Fruit fly (Drosophila melanogaster): ENCODE measurements around the gene CG31495.
A peak's percentile ranks its signal among the peaks of the same experiment; 100 is the strongest.

Gene CG31495

dm6 chr3R:13803892-13804710 is 35.6 kb downstream of the CG31495 start:
- TF ChIP-seq CG9139 (GFP tag; optimal IDR thresholded peaks at IDR 0.05) (no peak), Lpt (GFP tag; optimal IDR thresholded peaks at IDR 0.05) (no peak), svp (GFP tag) (peak; percentile 38), CG11294 (GFP tag; IDR thresholded peaks at IDR 0.05) (no peak), OdsH (GFP tag; optimal IDR thresholded peaks at IDR 0.05) (peak; percentile 6), Smox (GFP tag; optimal IDR thresholded peaks at IDR 0.05) (no peak), eg (GFP tag; IDR thresholded peaks at IDR 0.05) (0 out of 3 replicates have a peak, but pooled peaks have one; percentile 6), dac (GFP tag; optimal IDR thresholded peaks at IDR 0.05) (no peak), CG1621 (tag; optimal IDR thresholded peaks at IDR 0.05) (no peak), Blimp-1 (GFP tag; optimal IDR thresholded peaks at IDR 0.05) (no peak), fd85E (GFP tag; optimal IDR thresholded peaks at IDR 0.05) (no peak), Hr39 (GFP tag; optimal IDR thresholded peaks at IDR 0.05) (no peak), Met (GFP tag; optimal IDR thresholded peaks at IDR 0.05) (no peak), CG31627 (GFP tag; optimal IDR thresholded peaks at IDR 0.05) (no peak), vri (GFP tag; optimal IDR thresholded peaks at IDR 0.05) (no peak), Gug (GFP tag; IDR thresholded peaks at IDR 0.05) (no peak), cyc (GFP tag; optimal IDR thresholded peaks at IDR 0.05) (no peak), acj6 (GFP tag; optimal IDR thresholded peaks at IDR 0.05) (peak; percentile 2), Ets96B (tag; optimal IDR thresholded peaks at IDR 0.05) (peak; percentile 26), CG32006 (GFP tag; optimal IDR thresholded peaks at IDR 0.05) (peak; percentile 21), CG15336 (GFP tag; IDR thresholded peaks at IDR 0.05) (no peak), fd59A (GFP tag; optimal IDR thresholded peaks at IDR 0.05) (no peak), ss (GFP tag; optimal IDR thresholded peaks at IDR 0.05) (peak in 1 of 2 experiments; percentile 7), CG6792 (GFP tag; optimal IDR thresholded peaks at IDR 0.05) (no peak), CG10669 (GFP tag; optimal IDR thresholded peaks at IDR 0.05) (peak; percentile 28), dsx (GFP tag; optimal IDR thresholded peaks at IDR 0.05; ENCODE audit: poor library complexity, severe bottlenecking) (peak; percentile 15), CG16779 (tag; optimal IDR thresholded peaks at IDR 0.05) (no peak), Eip78C (GFP tag) (peak; percentile 70), achi (GFP tag; optimal IDR thresholded peaks at IDR 0.05) (peak; percentile 23), Hr4 (GFP tag; optimal IDR thresholded peaks at IDR 0.05) (peak; percentile 4), salr (GFP tag; optimal IDR thresholded peaks at IDR 0.05) (no peak), CG34406 (GFP tag; optimal IDR thresholded peaks at IDR 0.05) (no peak), esn (GFP tag; optimal IDR thresholded peaks at IDR 0.05) (peak; percentile 23), CG11762 (GFP tag; optimal IDR thresholded peaks at IDR 0.05; ENCODE audit: insufficient read depth) (no peak), Hr38 (GFP tag; optimal IDR thresholded peaks at IDR 0.05) (no peak), Sox102F (GFP tag; optimal IDR thresholded peaks at IDR 0.05) (no peak), fkh (GFP tag; optimal IDR thresholded peaks at IDR 0.05) (no peak), Eip93F (GFP tag; optimal IDR thresholded peaks at IDR 0.05) (no peak), CG11902 (GFP tag; optimal IDR thresholded peaks at IDR 0.05) (no peak), topi (GFP tag; optimal IDR thresholded peaks at IDR 0.05) (no peak), CG8632 (GFP tag; optimal IDR thresholded peaks at IDR 0.05) (peak; percentile 18), CG10631 (GFP tag; optimal IDR thresholded peaks at IDR 0.05) (peak; percentile 28), CG3919 (GFP tag; optimal IDR thresholded peaks at IDR 0.05) (peak; percentile 14), CG8119 (GFP tag; IDR thresholded peaks at IDR 0.05) (no peak), pdm3 (GFP tag; optimal IDR thresholded peaks at IDR 0.05) (no peak), CG3032 (tag; optimal IDR thresholded peaks at IDR 0.05) (peak; percentile 30), CG8319 (GFP tag; optimal IDR thresholded peaks at IDR 0.05) (no peak), Sox14 (GFP tag; optimal IDR thresholded peaks at IDR 0.05) (no peak), CG6808 (GFP tag; optimal IDR thresholded peaks at IDR 0.05) (no peak), CG6163 (GFP tag; IDR thresholded peaks at IDR 0.05) (no peak), Sox15 (GFP tag; optimal IDR thresholded peaks at IDR 0.05) (no peak)
